Fruit fly (Drosophila melanogaster) Kc167 (cell line): Measurements from ENCODE around the gene CG34126.

Experiments used
- Myc ChIP-seq: fragments of >200 bp; optimal IDR thresholded peaks from 2 replicates; lab custom pipeline; 2017; ENCODE audit warnings: missing external identifiers
- Sin3A ChIP-seq: fragments of >200 bp; optimal IDR thresholded peaks from 2 replicates; lab custom pipeline; 2018; ENCODE audit warnings: missing external identifiers
- h ChIP-seq: fragments of >200 bp; optimal IDR thresholded peaks from 3 replicates; lab custom pipeline; 2018; ENCODE audit warnings: missing external identifiers
- insv ChIP-seq: fragments of >200 bp; optimal IDR thresholded peaks from 3 replicates; lab custom pipeline; 2018; ENCODE audit warnings: missing external identifiers
- psq ChIP-seq: fragments of >200 bp; optimal IDR thresholded peaks from 2 replicates; lab custom pipeline; 2017; ENCODE audit warnings: missing external identifiers
- ttk ChIP-seq: sonication (Bioruptor generic); optimal IDR thresholded peaks from 2 replicates; lab custom pipeline; 2017; ENCODE audit warnings: missing external identifiers

DNA sequence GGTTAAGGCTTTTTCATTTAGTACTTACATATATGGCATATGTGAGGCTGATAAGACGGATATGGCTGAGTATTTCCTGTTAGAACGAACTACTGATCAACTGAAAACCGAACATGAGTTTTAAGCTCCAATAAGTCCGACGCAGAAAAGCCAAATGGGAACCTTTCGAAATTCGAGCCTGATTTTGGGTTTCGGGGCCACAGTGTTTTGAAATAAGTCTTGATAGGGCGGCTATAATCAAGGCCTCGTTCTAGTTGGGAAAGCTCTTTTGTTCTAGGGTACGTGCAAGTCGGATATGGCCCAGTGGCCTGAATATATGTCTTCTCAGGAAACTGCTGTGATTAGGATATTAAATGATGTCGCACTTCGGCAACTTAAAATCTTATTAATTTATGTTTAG, 46.7 kb downstream of the CG34126 start, which contains the start of gene vkg:
- TF ChIP-seq h = no peak
- no peak for TF ChIP-seq psq (lab: Kevin White, UChicago)
- TF ChIP-seq ttk (lab: Kevin White, UChicago) = no peak
- no peak for TF ChIP-seq Sin3A
- no peak for TF ChIP-seq insv
- TF ChIP-seq Myc (lab: Kevin White, UChicago) = no peak
